Fruit fly (Drosophila melanogaster): ENCODE results near the gene CG42681.

DNA sequence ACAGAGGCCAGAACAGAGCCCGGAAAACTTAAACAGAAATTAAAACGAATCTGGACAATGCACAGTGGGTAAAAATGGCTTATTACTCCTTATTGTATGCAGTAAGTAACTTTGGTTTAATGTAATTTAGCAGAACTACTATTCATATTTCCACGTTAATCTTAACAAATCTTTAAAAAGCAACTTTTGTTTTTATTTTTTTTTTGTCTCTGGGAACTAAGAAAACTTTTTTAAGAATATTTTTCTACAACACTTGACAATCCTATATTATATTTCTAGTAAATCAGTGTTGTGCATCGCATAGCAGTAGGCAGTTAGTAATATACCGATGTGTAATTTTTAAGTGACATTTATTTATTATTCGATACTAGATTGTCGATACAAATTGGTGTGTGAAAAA, 21.4 kb downstream of the CG42681 start, which contains the start of gene CG4701:
- TF ChIP-seq Abd-B (GFP tag; optimal IDR thresholded peaks at IDR 0.05) (no peak), Hnf4 (GFP tag; optimal IDR thresholded peaks at IDR 0.05) (no peak)
